Fruit fly (Drosophila melanogaster): ENCODE measurements around the gene CG12237.
A peak's percentile ranks its signal among the peaks of the same experiment; 100 is the strongest.

The CG12237 gene

DNA sequence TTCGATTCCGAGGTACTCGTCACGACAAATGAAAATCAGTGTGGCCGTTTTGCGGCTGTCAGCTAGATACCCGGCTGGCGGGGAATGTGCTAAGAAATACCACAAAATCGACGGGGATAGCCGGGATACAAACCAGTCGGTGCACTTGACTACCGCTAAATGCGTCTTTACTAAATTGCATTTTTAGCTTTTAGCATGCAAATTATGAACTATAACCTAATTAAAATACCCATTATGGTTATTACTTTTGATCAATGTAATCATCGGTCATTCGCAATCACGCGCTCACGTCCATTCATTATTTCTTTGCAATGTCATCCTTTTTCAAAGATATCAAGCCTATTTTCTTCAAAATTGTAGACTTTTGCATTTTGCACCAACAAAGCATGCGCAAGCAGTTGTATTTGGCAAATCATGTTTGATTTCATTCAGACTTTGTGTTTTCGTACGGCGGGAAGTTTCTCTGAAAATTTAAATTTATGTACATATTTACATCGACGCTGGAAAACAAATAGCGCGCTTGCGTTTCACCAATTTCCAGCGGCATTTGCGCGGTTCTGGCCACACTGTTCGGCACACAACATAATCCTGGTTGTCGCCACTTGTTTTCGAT, 4.2 kb downstream of the CG12237 start, which contains the start of gene Rcd-1:
Gene Rcd-1, plus strand, starts transcription at position 440 of the 613 bp plus-strand sequence.
- TF ChIP-seq ss (GFP tag; optimal IDR thresholded peaks at IDR 0.05) (peak in 1 of 2 experiments; percentile 12), Eip78C (GFP tag) (peak; percentile 68), CG6276 (GFP tag; optimal IDR thresholded peaks at IDR 0.05) (no peak), fkh (GFP tag; optimal IDR thresholded peaks at IDR 0.05) (peak; percentile 90)

DNA sequence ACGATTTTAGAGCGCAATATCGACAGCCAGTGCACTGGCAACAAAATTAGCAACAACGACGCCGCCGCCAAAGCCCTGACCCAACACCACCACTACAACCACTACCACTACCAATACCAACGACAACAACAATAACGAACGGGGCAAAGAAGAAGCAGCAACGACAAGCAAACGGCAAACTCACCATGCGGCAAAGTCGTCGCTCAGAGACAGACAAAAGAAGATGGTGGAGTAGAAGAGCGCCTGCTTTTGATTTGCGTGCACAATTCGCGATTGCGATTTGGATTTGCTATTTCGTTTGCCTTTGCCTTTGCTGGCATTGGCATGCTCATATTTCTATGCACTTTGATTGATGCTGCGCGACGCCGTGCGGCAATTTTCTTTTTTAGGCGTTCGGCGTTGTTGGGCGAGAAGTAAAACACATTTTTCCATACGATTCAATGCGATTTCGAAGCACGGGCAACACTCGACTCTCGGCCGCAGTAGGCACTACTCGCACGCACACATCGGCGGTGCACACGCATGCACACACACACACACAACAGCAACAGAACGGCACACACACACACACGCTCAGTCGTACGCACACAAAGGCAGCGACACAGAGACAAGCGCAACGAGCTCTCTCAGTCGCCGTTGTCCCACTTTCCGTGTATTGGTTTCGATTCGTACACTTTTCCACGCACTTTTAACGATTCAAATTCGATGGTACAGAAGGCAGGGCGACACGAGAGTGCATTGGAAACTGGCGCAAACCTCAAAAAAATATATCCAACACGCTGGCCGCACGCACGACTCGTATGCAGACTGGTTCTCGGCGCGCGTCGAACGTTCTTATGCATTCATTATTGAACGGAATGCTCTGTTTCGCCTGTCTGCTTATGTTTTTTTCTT, 5.0 kb downstream of the CG12237 start:
- TF ChIP-seq CG6792 (GFP tag; optimal IDR thresholded peaks at IDR 0.05) (no peak), acj6 (GFP tag; optimal IDR thresholded peaks at IDR 0.05) (no peak), CG1621 (tag; optimal IDR thresholded peaks at IDR 0.05) (no peak), Eip75B (GFP tag; optimal IDR thresholded peaks at IDR 0.05) (peak; percentile 19), CG16779 (tag; optimal IDR thresholded peaks at IDR 0.05) (peak; percentile 30), fd59A (GFP tag; optimal IDR thresholded peaks at IDR 0.05) (no peak), CG6163 (GFP tag; IDR thresholded peaks at IDR 0.05) (peak; percentile 16; the same call in 1 of the 3 replicates), Lpt (GFP tag; optimal IDR thresholded peaks at IDR 0.05) (no peak), ss (GFP tag; optimal IDR thresholded peaks at IDR 0.05) (peak in 1 of 2 experiments; percentile 1), spab (GFP tag; optimal IDR thresholded peaks at IDR 0.05) (no peak), lz (GFP tag; optimal IDR thresholded peaks at IDR 0.05) (no peak), cyc (GFP tag; optimal IDR thresholded peaks at IDR 0.05) (no peak), CG6808 (GFP tag; optimal IDR thresholded peaks at IDR 0.05) (peak; percentile 15), Sox15 (GFP tag; optimal IDR thresholded peaks at IDR 0.05) (no peak), eg (GFP tag; IDR thresholded peaks at IDR 0.05) (0 out of 3 replicates have a peak, but pooled peaks have one; percentile 6), Gug (GFP tag; IDR thresholded peaks at IDR 0.05) (no peak), Sox14 (GFP tag; optimal IDR thresholded peaks at IDR 0.05) (no peak), CG8119 (GFP tag; IDR thresholded peaks at IDR 0.05) (0 out of 3 replicates have a peak, but pooled peaks have one; percentile 18), fd85E (GFP tag; optimal IDR thresholded peaks at IDR 0.05) (no peak), Hr39 (GFP tag; optimal IDR thresholded peaks at IDR 0.05) (no peak), Eip78C (GFP tag) (peak; percentile 59), net (GFP tag; optimal IDR thresholded peaks at IDR 0.05) (peak; percentile 14), Hr38 (GFP tag; optimal IDR thresholded peaks at IDR 0.05) (no peak), CG6276 (GFP tag; optimal IDR thresholded peaks at IDR 0.05) (no peak), CG10669 (GFP tag; optimal IDR thresholded peaks at IDR 0.05) (no peak)

DNA sequence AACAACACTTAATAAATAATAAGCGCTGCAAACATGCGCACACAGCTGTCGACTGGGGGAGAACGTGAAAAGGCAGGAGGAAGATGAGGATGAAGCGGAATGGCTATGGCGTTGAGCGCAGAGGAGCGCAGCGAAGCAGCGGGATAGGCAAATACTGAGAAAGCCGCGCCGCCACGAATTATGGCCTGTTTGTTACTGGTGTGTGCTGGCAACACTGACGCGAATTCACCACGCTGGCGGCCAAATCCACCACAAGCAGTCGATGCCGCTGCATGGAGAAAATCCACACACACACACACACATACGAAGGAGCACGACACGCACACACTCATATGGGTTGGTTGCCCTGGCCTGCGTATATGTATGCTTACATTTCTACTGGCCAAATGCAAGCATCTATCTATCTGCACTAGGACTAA, 5.7 kb downstream of the CG12237 start:
- peak; percentile 45; the same call in 1 of the 3 replicates for TF ChIP-seq eg (GFP tag; IDR thresholded peaks at IDR 0.05)
- no peak for TF ChIP-seq Smox (GFP tag; optimal IDR thresholded peaks at IDR 0.05)
- TF ChIP-seq Eip78C (GFP tag) = peak; percentile 57
- TF ChIP-seq CG6854 (GFP tag; optimal IDR thresholded peaks at IDR 0.05) = peak; percentile 22
- TF ChIP-seq CG3919 (GFP tag; optimal IDR thresholded peaks at IDR 0.05) = peak; percentile 13
- TF ChIP-seq CG6163 (GFP tag; IDR thresholded peaks at IDR 0.05) = peak; percentile 48; the same call in 2 of the 3 replicates
- no peak for TF ChIP-seq fd59A (GFP tag; optimal IDR thresholded peaks at IDR 0.05)
- 0 out of 2 replicates have a peak, but pooled peaks have one; percentile 12 for TF ChIP-seq CG15336 (GFP tag; IDR thresholded peaks at IDR 0.05)
- TF ChIP-seq Lpt (GFP tag; optimal IDR thresholded peaks at IDR 0.05) = no peak
- TF ChIP-seq CG31627 (GFP tag; optimal IDR thresholded peaks at IDR 0.05) = no peak
- peak; percentile 3 for TF ChIP-seq topi (GFP tag; optimal IDR thresholded peaks at IDR 0.05)
- peak; percentile 30 for TF ChIP-seq CG1621 (tag; optimal IDR thresholded peaks at IDR 0.05)
- TF ChIP-seq ss (GFP tag; optimal IDR thresholded peaks at IDR 0.05) = peak; percentile 16 to 58
- TF ChIP-seq net (GFP tag; optimal IDR thresholded peaks at IDR 0.05) = peak; percentile 43
- TF ChIP-seq Sox15 (GFP tag; optimal IDR thresholded peaks at IDR 0.05) = no peak
- peak; percentile 6 for TF ChIP-seq CG3032 (tag; optimal IDR thresholded peaks at IDR 0.05)
- TF ChIP-seq CG11762 (GFP tag; optimal IDR thresholded peaks at IDR 0.05; ENCODE audit: insufficient read depth) = no peak
- peak; percentile 30 for TF ChIP-seq fkh (GFP tag; optimal IDR thresholded peaks at IDR 0.05)
- peak; percentile 8 for TF ChIP-seq cyc (GFP tag; optimal IDR thresholded peaks at IDR 0.05)
- TF ChIP-seq Sox14 (GFP tag; optimal IDR thresholded peaks at IDR 0.05) = peak; percentile 12
- peak; percentile 31 for TF ChIP-seq esn (GFP tag; optimal IDR thresholded peaks at IDR 0.05)
- TF ChIP-seq lz (GFP tag; optimal IDR thresholded peaks at IDR 0.05) = peak; percentile 16
- no peak for TF ChIP-seq Eip75B (GFP tag; optimal IDR thresholded peaks at IDR 0.05)
- peak; percentile 35 for TF ChIP-seq vri (GFP tag; optimal IDR thresholded peaks at IDR 0.05)
- TF ChIP-seq dac (GFP tag; optimal IDR thresholded peaks at IDR 0.05) = no peak
- no peak for TF ChIP-seq spab (GFP tag; optimal IDR thresholded peaks at IDR 0.05)

Measured in whole organism, prepupa.